Worm (Caenorhabditis elegans) whole organism, midembryonic: ENCODE data around the gene C25H3.11.

Experiments
- flt-1 ChIP-seq: fragments of 200-800 bp; sonication (Bioruptor generic); IDR thresholded peaks from 2 replicates; pipeline ENCODE4 v1.3.6; 2022; ENCODE audit warnings: missing genetic modification characterization, missing compliant biosample characterization
- klf-2 ChIP-seq: fragments of 200-800 bp; sonication (Bioruptor generic); conservative IDR thresholded peaks from 2 replicates; pipeline ENCODE4 v1.3.6; 2022; ENCODE audit warnings: missing genetic modification reagents, missing genetic modification characterization, missing compliant biosample characterization
- med-1 ChIP-seq: sonication (generic microtip); optimal IDR thresholded peaks from 2 replicates; lab custom pipeline; 2017; ENCODE audit warnings: missing genetic modification characterization, mild to moderate bottlenecking, missing compliant biosample characterization, antibody characterized with exemption, missing genetic modification reagents; ENCODE audit not compliant: insufficient read depth
- ref-1 ChIP-seq: fragments of 200-800 bp; sonication (Bioruptor generic); conservative IDR thresholded peaks from 2 replicates; pipeline ENCODE4 v1.3.6; 2022; ENCODE audit warnings: missing genetic modification reagents, missing genetic modification characterization, missing compliant biosample characterization
- tab-1 ChIP-seq: fragments of 200-800 bp; sonication (Bioruptor generic); IDR thresholded peaks from 2 replicates; pipeline ENCODE4 v1.3.6; 2022; ENCODE audit warnings: missing genetic modification characterization, missing compliant biosample characterization
- ztf-29 ChIP-seq: fragments of 200-800 bp; sonication (Bioruptor generic); IDR thresholded peaks from 2 replicates; pipeline ENCODE4 v1.3.6; 2022; ENCODE audit warnings: missing genetic modification reagents, missing genetic modification characterization, missing compliant biosample characterization

- TF ChIP-seq tab-1 (no peak), med-1 (GFP tag; lab: Kevin White, UChicago) (no peak), klf-2 (no peak), ref-1 (GFP tag; lab: Robert Waterston, UW) (no peak), flt-1 (GFP tag; lab: Robert Waterston, UW) (no peak), ztf-29 (no peak)
Observed at ce11 chrII:5633453-5633852, 55.4 kb downstream of the C25H3.11 start.
